Fruit fly (Drosophila melanogaster) Kc167 (cell line): ENCODE measurements around the gene ath.

Source experiments
- Myc ChIP-seq: fragments of >200 bp; optimal IDR thresholded peaks from 2 replicates; lab custom pipeline; 2017; ENCODE audit warnings: missing external identifiers
- Sin3A ChIP-seq: fragments of >200 bp; optimal IDR thresholded peaks from 2 replicates; lab custom pipeline; 2018; ENCODE audit warnings: missing external identifiers
- psq ChIP-seq: fragments of >200 bp; optimal IDR thresholded peaks from 2 replicates; lab custom pipeline; 2017; ENCODE audit warnings: missing external identifiers
- ttk ChIP-seq: sonication (Bioruptor generic); optimal IDR thresholded peaks from 2 replicates; lab custom pipeline; 2017; ENCODE audit warnings: missing external identifiers

DNA sequence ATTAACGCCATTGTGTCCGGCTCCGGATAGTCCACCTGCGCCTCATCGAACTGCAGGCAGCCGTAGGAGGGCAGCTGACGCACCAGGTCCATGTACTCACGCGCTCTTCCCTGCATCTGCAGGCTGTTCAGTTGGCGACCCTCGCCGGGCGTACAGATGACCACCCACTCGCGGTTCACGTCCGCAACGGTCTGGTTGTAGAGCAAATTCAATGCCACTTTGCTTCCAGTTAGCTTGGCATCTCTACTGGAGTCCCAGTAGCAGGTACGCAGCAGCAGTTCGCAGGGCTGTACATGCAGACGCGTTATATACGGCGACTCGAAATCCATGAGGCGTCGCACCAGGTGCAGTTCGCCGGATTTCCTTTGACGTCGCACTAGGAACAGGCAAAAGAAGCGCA lies 5.0 kb upstream of the ath start:
- TF ChIP-seq Sin3A (lab: Kevin White, UChicago) (no peak), Myc (lab: Kevin White, UChicago) (no peak), psq (no peak), ttk (lab: Kevin White, UChicago) (peak; percentile 87)
